Worm (Caenorhabditis elegans) whole organism, L3 larva: Measurements from ENCODE around the gene F44E2.4.

Experiments used
- ZK546.5 ChIP-seq: sonication (generic microtip); optimal IDR thresholded peaks from 2 replicates; lab custom pipeline; 2017; ENCODE audit warnings: missing biosample characterization, missing genetic modification characterization
- aly-2 ChIP-seq: fragments of 150-350 bp; optimal IDR thresholded peaks from 2 replicates; lab custom pipeline; 2014; ENCODE audit warnings: missing biosample characterization, missing genetic modification characterization
- ceh-16 ChIP-seq: sonication (generic microtip); optimal IDR thresholded peaks from 2 replicates; lab custom pipeline; 2017; ENCODE audit warnings: missing biosample characterization, missing genetic modification characterization
- ceh-28 ChIP-seq: fragments of 150-350 bp; optimal IDR thresholded peaks from 2 replicates; lab custom pipeline; 2014; ENCODE audit warnings: missing biosample characterization, missing genetic modification reagents, missing genetic modification characterization
- ceh-82 ChIP-seq: fragments of 150-350 bp; optimal IDR thresholded peaks from 2 replicates; lab custom pipeline; 2014; ENCODE audit warnings: missing biosample characterization, missing genetic modification characterization
- ceh-9 ChIP-seq: sonication (generic microtip); optimal IDR thresholded peaks from 2 replicates; lab custom pipeline; 2018; ENCODE audit warnings: missing biosample characterization, missing genetic modification characterization
- daf-12 ChIP-seq: fragments of 150-350 bp; optimal IDR thresholded peaks from 2 replicates; lab custom pipeline; 2014; ENCODE audit warnings: missing biosample characterization, missing genetic modification reagents, missing genetic modification characterization
- egl-5 ChIP-seq: fragments of 150-350 bp; optimal IDR thresholded peaks from 2 replicates; lab custom pipeline; 2017; ENCODE audit warnings: missing biosample characterization, missing genetic modification reagents, missing genetic modification characterization, inconsistent platforms
- elt-1 ChIP-seq: fragments of 150-350 bp; optimal IDR thresholded peaks from 2 replicates; lab custom pipeline; 2014; ENCODE audit warnings: missing biosample characterization, missing genetic modification characterization
- elt-2 ChIP-seq: sonication (generic microtip); optimal IDR thresholded peaks from 2 replicates; lab custom pipeline; 2016; ENCODE audit warnings: missing genetic modification reagents, mild to moderate bottlenecking, missing genetic modification characterization, missing compliant biosample characterization
- elt-3 ChIP-seq, 3 experiments: fragments of 150-350 bp in 1 of 3; sonication (generic microtip) in 2 of 3; optimal IDR thresholded peaks; 2 replicates in 2 of 3; 4 replicates in 1 of 3; lab custom pipeline; 2014 to 2017; ENCODE audit warnings: missing biosample characterization in 3 of 3, missing genetic modification characterization in 3 of 3
- fkh-10 ChIP-seq: sonication (generic microtip); optimal IDR thresholded peaks from 2 replicates; lab custom pipeline; 2017; ENCODE audit warnings: missing biosample characterization, missing genetic modification reagents, missing genetic modification characterization
- fkh-2 ChIP-seq: fragments of 150-350 bp; optimal IDR thresholded peaks from 2 replicates; lab custom pipeline; 2014; ENCODE audit warnings: missing biosample characterization, missing genetic modification reagents, missing genetic modification characterization
- hmg-11 ChIP-seq: sonication (generic microtip); optimal IDR thresholded peaks from 2 replicates; lab custom pipeline; 2016; ENCODE audit warnings: missing genetic modification characterization, missing compliant biosample characterization
- jun-1 ChIP-seq: fragments of 150-350 bp; optimal IDR thresholded peaks from 2 replicates; lab custom pipeline; 2014; ENCODE audit warnings: missing biosample characterization, missing genetic modification reagents, missing genetic modification characterization
- lin-15B ChIP-seq: fragments of 150-350 bp; optimal IDR thresholded peaks from 2 replicates; lab custom pipeline; 2014; ENCODE audit warnings: missing biosample characterization, missing genetic modification characterization
- lin-39 ChIP-seq: fragments of 150-350 bp; optimal IDR thresholded peaks from 2 replicates; lab custom pipeline; 2018; ENCODE audit warnings: missing biosample characterization, missing genetic modification reagents, missing genetic modification characterization
- lsy-12 ChIP-seq: sonication (generic microtip); optimal IDR thresholded peaks from 2 replicates; lab custom pipeline; 2016; ENCODE audit warnings: mild to moderate bottlenecking, missing genetic modification characterization, missing compliant biosample characterization
- mdl-1 ChIP-seq: fragments of 150-350 bp; optimal IDR thresholded peaks from 2 replicates; lab custom pipeline; 2014; ENCODE audit warnings: missing biosample characterization, missing genetic modification characterization
- nfya-1 ChIP-seq: sonication (generic microtip); optimal IDR thresholded peaks from 2 replicates; lab custom pipeline; 2017; ENCODE audit warnings: missing genetic modification characterization, mild to moderate bottlenecking, missing compliant biosample characterization, antibody characterized with exemption, moderate library complexity; ENCODE audit not compliant: insufficient read depth
- nhr-12 ChIP-seq: fragments of 150-350 bp; optimal IDR thresholded peaks from 2 replicates; lab custom pipeline; 2014; ENCODE audit warnings: missing biosample characterization, missing genetic modification characterization
- nhr-23 ChIP-seq: fragments of 150-350 bp; optimal IDR thresholded peaks from 2 replicates; lab custom pipeline; 2014; ENCODE audit warnings: missing biosample characterization, missing genetic modification reagents, missing genetic modification characterization
- nhr-237 ChIP-seq: fragments of 150-350 bp; optimal IDR thresholded peaks from 2 replicates; lab custom pipeline; 2014; ENCODE audit warnings: missing biosample characterization, missing genetic modification characterization
- nhr-25 ChIP-seq: sonication (generic microtip); optimal IDR thresholded peaks from 2 replicates; lab custom pipeline; 2017; ENCODE audit warnings: missing biosample characterization, missing genetic modification characterization
- nhr-76 ChIP-seq: fragments of 150-350 bp; sonication (generic microtip); optimal IDR thresholded peaks from 5 replicates; lab custom pipeline; 2014; ENCODE audit warnings: missing biosample characterization, missing genetic modification characterization
- nhr-77 ChIP-seq: fragments of 150-350 bp; optimal IDR thresholded peaks from 2 replicates; lab custom pipeline; 2014; ENCODE audit warnings: missing biosample characterization, missing genetic modification characterization
- pha-4 ChIP-seq: fragments of 150-350 bp; optimal IDR thresholded peaks from 2 replicates; lab custom pipeline; 2014; ENCODE audit warnings: missing biosample characterization, missing genetic modification reagents, missing genetic modification characterization
- pqm-1 ChIP-seq: fragments of 150-350 bp; optimal IDR thresholded peaks from 2 replicates; lab custom pipeline; 2017; ENCODE audit warnings: missing biosample characterization, missing genetic modification characterization, inconsistent platforms
- sea-2 ChIP-seq: fragments of 150-350 bp; sonication (generic microtip); optimal IDR thresholded peaks from 4 replicates; lab custom pipeline; 2014; ENCODE audit warnings: missing biosample characterization, missing genetic modification reagents, missing genetic modification characterization
- skn-1 ChIP-seq: fragments of 150-350 bp; optimal IDR thresholded peaks from 2 replicates; lab custom pipeline; 2014; ENCODE audit warnings: missing biosample characterization, missing genetic modification characterization
- snpc-4 ChIP-seq: fragments of 150-350 bp; optimal IDR thresholded peaks from 2 replicates; lab custom pipeline; 2014; ENCODE audit warnings: missing biosample characterization, missing genetic modification characterization
- tbx-2 ChIP-seq: sonication (generic microtip); optimal IDR thresholded peaks from 2 replicates; lab custom pipeline; 2016; ENCODE audit warnings: mild to moderate bottlenecking, missing genetic modification characterization, missing compliant biosample characterization
- unc-39 ChIP-seq: sonication (generic microtip); optimal IDR thresholded peaks from 4 replicates; lab custom pipeline; 2017; ENCODE audit warnings: missing biosample characterization, missing genetic modification characterization
- zag-1 ChIP-seq: fragments of 150-350 bp; optimal IDR thresholded peaks from 2 replicates; lab custom pipeline; 2014; ENCODE audit warnings: missing biosample characterization, missing genetic modification characterization
- ztf-11 ChIP-seq: fragments of 150-350 bp; optimal IDR thresholded peaks from 2 replicates; lab custom pipeline; 2014; ENCODE audit warnings: missing biosample characterization, missing genetic modification characterization
- ztf-4 ChIP-seq: fragments of 150-350 bp; optimal IDR thresholded peaks from 2 replicates; lab custom pipeline; 2014; ENCODE audit warnings: missing biosample characterization, missing genetic modification characterization

The F44E2.4 gene

DNA sequence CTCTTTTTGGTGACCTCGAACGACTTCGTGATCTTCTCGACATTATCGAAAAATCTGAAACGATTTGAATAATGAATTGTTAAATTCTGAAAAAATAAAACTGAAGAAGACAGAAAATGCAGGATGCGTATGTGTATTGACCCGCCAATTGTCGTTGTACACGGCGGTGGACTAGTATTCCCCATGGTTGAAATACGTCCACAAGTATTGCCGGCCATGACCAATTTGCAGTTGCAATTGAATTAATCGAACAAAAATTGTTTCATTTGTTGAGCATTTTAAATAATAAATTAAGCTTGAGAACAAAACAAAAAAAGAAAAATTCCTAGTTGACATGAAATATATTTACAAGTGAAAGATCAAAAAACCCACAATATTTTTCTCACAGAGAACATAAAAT, 9.0 kb downstream of the F44E2.4 start, which contains the start of gene F44E2.3:
Gene F44E2.3 (minus strand): TSS at position 61 of the 400 bp plus-strand sequence.
- TF ChIP-seq tbx-2 (tag; lab: Kevin White, UChicago), result no peak
- peak; percentile 66 for TF ChIP-seq lin-15B
- TF ChIP-seq nhr-77 (tag; lab: Kevin White, UChicago), result no peak
- no peak for TF ChIP-seq mdl-1
- TF ChIP-seq zag-1 (tag; lab: Kevin White, UChicago), result no peak
- TF ChIP-seq nfya-1 (tag; lab: Kevin White, UChicago), result peak; percentile 79

DNA sequence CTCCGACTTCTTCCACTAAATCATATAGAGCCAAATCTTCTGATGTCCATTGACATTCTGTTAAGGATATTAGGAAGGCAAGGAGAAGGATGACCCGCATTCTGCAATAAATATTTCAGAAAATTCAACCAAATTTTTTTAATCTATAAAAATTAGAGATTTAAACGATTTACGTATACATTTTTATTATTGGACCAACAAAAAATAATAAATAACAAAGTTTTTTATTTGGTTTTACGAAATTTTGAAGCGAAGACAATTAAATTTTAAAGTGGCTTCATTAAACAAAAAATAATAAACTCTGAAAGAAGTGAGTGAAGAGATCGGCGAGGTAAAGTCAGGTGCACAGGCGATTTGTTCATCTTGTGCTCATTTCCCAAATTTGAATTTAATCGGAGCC, 11.1 kb downstream of the F44E2.4 start, which contains the start of gene F54F2.9:
Gene F54F2.9 (minus strand): TSS at position 101 of the 400 bp plus-strand sequence.
- TF ChIP-seq nhr-23 (no peak), lin-15B (no peak), nhr-25 (tag; lab: Kevin White, UChicago) (no peak), ztf-11 (no peak), snpc-4 (no peak), elt-3 (tag; optimal IDR thresholded peaks at IDR 0.05; lab: Kevin White, UChicago) (no peak), ceh-82 (no peak), egl-5 (no peak), unc-39 (tag; lab: Kevin White, UChicago) (no peak), lin-39 (no peak)

DNA sequence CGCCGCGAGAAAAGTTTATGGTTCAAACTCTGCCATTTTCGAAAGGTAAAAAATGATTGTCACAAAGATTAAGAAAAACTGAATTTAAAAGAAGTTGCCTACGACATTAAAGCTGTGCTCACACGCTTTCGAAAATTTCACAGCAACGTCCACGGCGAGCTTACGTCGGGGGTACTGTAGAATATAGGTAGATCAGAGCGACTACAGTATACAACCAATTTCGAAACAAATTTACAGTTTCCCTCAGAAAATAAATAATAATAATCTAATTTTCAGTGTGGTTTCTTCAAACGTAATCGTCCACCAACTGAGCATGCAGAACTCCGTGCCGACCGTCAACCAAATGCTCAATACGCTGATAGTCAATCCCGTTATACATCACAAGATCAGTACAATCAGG, 13.7 kb downstream of the F44E2.4 start:
- TF ChIP-seq ceh-16 (tag; lab: Kevin White, UChicago) (no peak), hmg-11 (tag; lab: Kevin White, UChicago) (no peak), elt-2 (tag; lab: Kevin White, UChicago) (no peak), jun-1 (tag; lab: Kevin White, UChicago) (no peak), elt-1 (tag; lab: Kevin White, UChicago) (no peak), egl-5 (no peak), pqm-1 (tag; lab: Kevin White, UChicago) (no peak), nhr-12 (tag; lab: Kevin White, UChicago) (no peak)
- TF ChIP-seq, all 47 proteins: peak for 0

DNA sequence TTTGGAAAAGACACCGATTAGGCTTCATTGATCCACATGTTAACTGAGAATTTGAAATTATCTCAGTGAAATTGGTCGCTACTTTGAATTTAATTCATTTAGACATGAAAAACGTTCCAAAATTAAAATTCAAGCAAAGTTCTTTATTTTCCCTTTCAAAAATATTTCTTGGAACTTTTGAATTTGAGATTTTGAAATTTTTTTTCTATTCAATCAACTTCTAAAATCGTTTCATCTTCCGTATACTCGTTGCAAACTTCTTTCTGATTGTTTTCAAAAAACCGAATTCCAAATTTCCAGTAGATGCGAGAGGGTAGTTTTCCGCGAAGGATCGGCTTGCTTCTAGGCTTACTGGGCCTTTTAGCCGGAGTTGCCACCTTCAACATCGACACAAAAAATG, 19.6 kb downstream of the F44E2.4 start, which contains the start of gene pat-2:
Gene pat-2 (plus strand): TSS at position 301 of the 400 bp plus-strand sequence.
- TF ChIP-seq nhr-237 (no peak), ztf-4 (tag; lab: Kevin White, UChicago) (no peak), ceh-16 (tag; lab: Kevin White, UChicago) (no peak), egl-5 (no peak), pha-4 (tag; lab: Kevin White, UChicago) (no peak), skn-1 (tag; lab: Kevin White, UChicago) (no peak), lin-15B (no peak), fkh-2 (tag; lab: Kevin White, UChicago) (no peak), hmg-11 (tag; lab: Kevin White, UChicago) (no peak), sea-2 (GFP tag; lab: Kevin White, UChicago) (no peak), zag-1 (tag; lab: Kevin White, UChicago) (no peak), unc-39 (tag; lab: Kevin White, UChicago) (no peak), ceh-28 (tag; lab: Kevin White, UChicago) (no peak), nhr-76 (tag; lab: Kevin White, UChicago) (no peak), tbx-2 (tag; lab: Kevin White, UChicago) (no peak), elt-2 (tag; lab: Kevin White, UChicago) (no peak), lsy-12 (tag; lab: Kevin White, UChicago) (no peak), jun-1 (tag; lab: Kevin White, UChicago) (no peak), pqm-1 (tag; lab: Kevin White, UChicago) (no peak)

DNA sequence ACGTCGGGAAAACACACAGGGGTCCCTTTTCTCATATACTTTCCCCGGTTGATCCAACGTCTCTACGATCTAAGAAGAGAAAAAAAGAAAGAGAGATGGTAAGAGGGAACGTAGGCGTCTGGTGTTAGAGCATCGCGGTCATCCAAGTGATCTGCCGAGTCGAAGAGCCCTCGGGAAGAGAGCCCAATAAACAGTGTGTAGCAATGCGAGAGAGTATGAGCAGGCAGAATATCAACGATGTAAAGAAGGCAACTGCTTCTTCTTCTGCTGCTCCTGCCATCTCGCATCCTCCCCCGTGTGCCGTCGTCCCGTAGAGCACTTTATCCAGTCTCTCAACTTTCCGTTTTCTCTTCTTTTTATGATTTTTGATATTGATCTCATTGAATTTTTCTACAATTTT, 22.5 kb downstream of the F44E2.4 start:
- peak; percentile 41 for TF ChIP-seq egl-5
- TF ChIP-seq ZK546.5 (tag; lab: Kevin White, UChicago), result no peak
- no peak for TF ChIP-seq lin-15B
- TF ChIP-seq lin-39, result peak; percentile 29
- no peak for TF ChIP-seq ceh-82
- TF ChIP-seq ceh-9 (tag; lab: Kevin White, UChicago), result no peak

DNA sequence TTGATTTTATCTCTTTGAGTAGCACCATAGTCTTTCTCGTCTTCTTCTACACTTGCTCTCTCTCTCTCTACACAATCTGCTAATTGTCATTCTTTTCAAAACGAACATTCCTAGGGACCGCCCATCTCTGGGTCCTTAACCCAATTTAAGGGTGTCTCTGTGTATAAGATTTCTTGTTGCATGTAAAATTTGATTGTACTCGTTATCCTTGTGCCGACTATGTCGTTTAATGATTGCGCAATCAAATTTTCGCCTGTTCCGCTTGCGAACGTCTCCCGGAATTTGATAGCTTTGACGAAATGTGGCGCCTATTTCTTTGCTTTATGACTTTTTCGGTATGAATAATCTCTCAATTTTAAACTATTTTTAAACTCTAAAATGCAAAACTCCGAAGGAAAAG, 27.1 kb downstream of the F44E2.4 start:
- TF ChIP-seq jun-1 (tag; lab: Kevin White, UChicago) (no peak), fkh-10 (GFP tag; lab: Kevin White, UChicago) (peak; percentile 22), pha-4 (tag; lab: Kevin White, UChicago) (no peak), nhr-12 (tag; lab: Kevin White, UChicago) (no peak), hmg-11 (tag; lab: Kevin White, UChicago) (no peak), daf-12 (no peak), lsy-12 (tag; lab: Kevin White, UChicago) (no peak), aly-2 (no peak)
